Worm (Caenorhabditis elegans): ENCODE measurements around the gene C31E10.5.

DNA sequence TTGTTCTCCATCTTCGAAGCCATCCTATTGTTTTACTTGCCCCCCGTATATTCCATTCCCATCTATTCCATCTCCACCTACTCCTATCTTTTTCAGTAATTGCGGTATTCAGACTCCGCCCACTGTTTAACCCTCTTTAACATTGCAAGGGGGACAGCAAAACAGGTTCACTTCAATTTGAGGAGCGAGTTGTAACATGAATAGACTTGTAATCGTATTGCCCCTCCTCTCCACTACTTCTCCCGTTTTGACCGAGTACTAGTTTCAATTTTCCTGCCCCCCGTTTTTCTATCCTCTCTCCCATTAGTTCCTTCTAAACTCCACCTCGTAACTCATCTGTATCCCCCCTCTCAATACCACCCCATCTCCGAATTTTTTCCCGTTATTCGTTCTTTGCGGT, 32.9 kb upstream of the C31E10.5 start:
- no peak for TF ChIP-seq nhr-11 (tag; optimal IDR thresholded peaks at IDR 0.05)
- TF ChIP-seq lin-15B (tag; optimal IDR thresholded peaks at IDR 0.05) = no peak
- TF ChIP-seq ama-1 (optimal IDR thresholded peaks at IDR 0.05) = no peak
- no peak for TF ChIP-seq mdl-1 (tag; optimal IDR thresholded peaks at IDR 0.05)
- TF ChIP-seq pha-4 (tag; optimal IDR thresholded peaks at IDR 0.05) = no peak

Data from whole organism, L3 larva.